Fruit fly (Drosophila melanogaster) whole organism, wandering third instar larva: Measurements from ENCODE around the gene Reph.

Experiments
- CG9705 ChIP-seq: fragments of 200-800 bp; sonication (Bioruptor generic); optimal IDR thresholded peaks from 2 replicates; lab custom pipeline; 2018; ENCODE audit warnings: missing biosample characterization, mild to moderate bottlenecking, missing genetic modification characterization
- HLH106 ChIP-seq: fragments of 200-800 bp; optimal IDR thresholded peaks from 3 replicates; lab custom pipeline; 2019; ENCODE audit warnings: missing biosample characterization, mild to moderate bottlenecking, missing genetic modification characterization, moderate library complexity
- Hnf4 ChIP-seq: fragments of 200-800 bp; sonication (Bioruptor generic); optimal IDR thresholded peaks from 2 replicates; lab custom pipeline; 2016; ENCODE audit warnings: missing biosample characterization, mild to moderate bottlenecking, missing genetic modification characterization
- Hr83 ChIP-seq: fragments of 200-300 bp; sonication (Bioruptor generic); optimal IDR thresholded peaks from 2 replicates; lab custom pipeline; 2016; ENCODE audit warnings: missing biosample characterization, mild to moderate bottlenecking, missing genetic modification characterization, moderate library complexity; ENCODE audit not compliant: poor library complexity, severe bottlenecking
- Jra ChIP-seq: sonication (Bioruptor generic); optimal IDR thresholded peaks from 2 replicates; lab custom pipeline; 2016; ENCODE audit warnings: missing biosample characterization, missing genetic modification characterization
- foxo ChIP-seq, 2 experiments: fragments of 200-800 bp; sonication (Bioruptor generic); optimal IDR thresholded peaks; 2 replicates in 1 of 2; 3 replicates in 1 of 2; lab custom pipeline; 2016 to 2017; ENCODE audit warnings: missing biosample characterization in 2 of 2, missing genetic modification characterization in 2 of 2
- fru ChIP-seq: fragments of 200-800 bp; sonication (Bioruptor generic); optimal IDR thresholded peaks from 3 replicates; lab custom pipeline; 2016; ENCODE audit warnings: missing biosample characterization, mild to moderate bottlenecking, missing genetic modification characterization
- lola ChIP-seq: fragments of >200 bp; optimal IDR thresholded peaks from 2 replicates; lab custom pipeline; 2017; ENCODE audit warnings: missing biosample characterization, missing genetic modification characterization
- usp ChIP-seq: fragments of >200 bp; optimal IDR thresholded peaks from 2 replicates; lab custom pipeline; 2017; ENCODE audit warnings: missing biosample characterization, missing genetic modification characterization

- TF ChIP-seq HLH106 (tag; lab: Kevin White, UChicago) (no peak), usp (no peak), Hr83 (GFP tag; lab: Kevin White, UChicago) (no peak), lola (GFP tag; lab: Kevin White, UChicago) (no peak), CG9705 (GFP tag; lab: Kevin White, UChicago) (no peak), foxo (GFP tag; optimal IDR thresholded peaks at IDR 0.05; lab: Kevin White, UChicago) (no peak), fru (GFP tag; lab: Kevin White, UChicago) (no peak), Jra (GFP tag; lab: Kevin White, UChicago) (no peak), Hnf4 (GFP tag; lab: Kevin White, UChicago) (no peak)
Observed at dm6 chr2L:3814163-3814562, 10.8 kb downstream of the Reph start.
